Worm (Caenorhabditis elegans) whole organism, early embryonic: ENCODE results near the gene ZC178.2.

Experiments
- B0310.2 ChIP-seq: sonication (generic microtip); optimal IDR thresholded peaks from 2 replicates; lab custom pipeline; 2016; ENCODE audit warnings: mild to moderate bottlenecking, missing genetic modification characterization, missing compliant biosample characterization
- ama-1 ChIP-seq: fragments of 150-350 bp; optimal IDR thresholded peaks from 2 replicates; lab custom pipeline; 2014
- ceh-13 ChIP-seq: fragments of 200-800 bp; sonication (Bioruptor generic); optimal IDR thresholded peaks from 2 replicates; lab custom pipeline; 2018; ENCODE audit warnings: mild to moderate bottlenecking, missing genetic modification characterization, missing compliant biosample characterization
- ceh-36 ChIP-seq: sonication (generic microtip); optimal IDR thresholded peaks from 2 replicates; lab custom pipeline; 2016; ENCODE audit warnings: missing genetic modification characterization, inconsistent platforms, missing compliant biosample characterization
- ets-7 ChIP-seq: sonication (generic microtip); optimal IDR thresholded peaks from 2 replicates; lab custom pipeline; 2016; ENCODE audit warnings: missing genotype, missing genetic modification characterization, missing compliant biosample characterization
- flt-1 ChIP-seq: fragments of 200-800 bp; sonication (Bioruptor generic); IDR thresholded peaks from 2 replicates; pipeline ENCODE4 v1.3.6; 2022; ENCODE audit warnings: missing genetic modification characterization, missing compliant biosample characterization
- hmbx-1 ChIP-seq: sonication (generic microtip); optimal IDR thresholded peaks from 2 replicates; lab custom pipeline; 2016; ENCODE audit warnings: mild to moderate bottlenecking, missing genetic modification characterization, missing compliant biosample characterization
- hmg-4 ChIP-seq: fragments of 200-800 bp; sonication (Bioruptor generic); optimal IDR thresholded peaks from 2 replicates; lab custom pipeline; 2018; ENCODE audit warnings: mild to moderate bottlenecking, missing genetic modification characterization, missing compliant biosample characterization
- sea-1 ChIP-seq: fragments of 200-800 bp; sonication (Bioruptor generic); conservative IDR thresholded peaks from 2 replicates; pipeline ENCODE4 v1.3.6; 2022; ENCODE audit warnings: missing genetic modification characterization, missing compliant biosample characterization
- tbx-37 ChIP-seq: fragments of 200-800 bp; sonication (Bioruptor generic); conservative IDR thresholded peaks from 2 replicates; pipeline ENCODE4 v1.3.6; 2022; ENCODE audit warnings: missing genetic modification reagents, missing genetic modification characterization, missing compliant biosample characterization
- tra-4 ChIP-seq: sonication (generic microtip); optimal IDR thresholded peaks from 2 replicates; lab custom pipeline; 2017; ENCODE audit warnings: missing genetic modification characterization, missing compliant biosample characterization

DNA sequence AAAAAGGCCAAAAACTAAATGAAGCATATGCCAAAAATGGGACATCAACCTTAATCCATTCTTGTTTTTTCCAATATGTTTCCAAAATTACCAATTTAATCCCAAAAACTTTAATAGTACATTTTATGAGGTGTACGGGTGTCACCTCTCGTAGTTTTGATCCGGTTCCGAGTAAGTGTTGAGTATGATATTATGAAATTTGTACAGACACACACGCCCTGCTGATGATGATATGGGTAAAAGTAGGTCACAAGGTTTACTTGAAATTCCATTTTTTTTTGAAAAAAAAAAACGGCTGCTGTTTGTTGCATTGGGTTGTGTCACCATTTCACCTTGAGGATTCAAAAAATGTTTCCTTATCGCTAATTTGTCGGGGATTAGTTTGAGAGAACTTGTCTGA is 53.9 kb downstream of the ZC178.2 start:
- no peak for TF ChIP-seq ama-1 (lab: Kevin White, UChicago)
- TF ChIP-seq ets-7 (tag; lab: Kevin White, UChicago) = no peak
- TF ChIP-seq hmbx-1 (tag; lab: Kevin White, UChicago) = no peak
- no peak for TF ChIP-seq tra-4 (tag; lab: Kevin White, UChicago)
- TF ChIP-seq flt-1 (GFP tag; lab: Robert Waterston, UW) = no peak
- no peak for TF ChIP-seq B0310.2 (tag; lab: Kevin White, UChicago)
- TF ChIP-seq hmg-4 (GFP tag; lab: Kevin White, UChicago) = no peak
- no peak for TF ChIP-seq sea-1 (GFP tag; lab: Robert Waterston, UW)
- TF ChIP-seq ceh-36 (tag; lab: Kevin White, UChicago) = no peak
- TF ChIP-seq tbx-37 (GFP tag; lab: Robert Waterston, UW) = no peak
- TF ChIP-seq ceh-13 (GFP tag; lab: Kevin White, UChicago) = no peak
